Fruit fly (Drosophila melanogaster): ENCODE results near the gene CG4686.

Gene CG4686

dm6 chr3R:19909541-19910182, 45.4 kb downstream of the CG4686 start:
- TF ChIP-seq Mio (GFP tag; optimal IDR thresholded peaks at IDR 0.05) (no peak), h (GFP tag; optimal IDR thresholded peaks at IDR 0.05) (no peak), dmrt93B (GFP tag; optimal IDR thresholded peaks at IDR 0.05) (no peak), pan (optimal IDR thresholded peaks at IDR 0.05) (no peak), Hnf4 (GFP tag; optimal IDR thresholded peaks at IDR 0.05) (no peak), sage (GFP tag; optimal IDR thresholded peaks at IDR 0.05) (no peak), br (GFP tag; optimal IDR thresholded peaks at IDR 0.05) (no peak), Rel (GFP tag; optimal IDR thresholded peaks at IDR 0.05) (no peak), Rel (tag; optimal IDR thresholded peaks at IDR 0.05) (no peak), ey (GFP tag; optimal IDR thresholded peaks at IDR 0.05) (no peak), CG9705 (GFP tag; optimal IDR thresholded peaks at IDR 0.05) (no peak), dl (GFP tag; optimal IDR thresholded peaks at IDR 0.05; ENCODE audit: insufficient read depth in 1 of 2, partially characterized antibody in 2 of 2) (no peak), foxo (GFP tag; optimal IDR thresholded peaks at IDR 0.05) (no peak)

dm6 chr3R:19910302-19911029, 46.2 kb downstream of the CG4686 start:
- TF ChIP-seq Jra (GFP tag; optimal IDR thresholded peaks at IDR 0.05) = no peak
- TF ChIP-seq lola (GFP tag; optimal IDR thresholded peaks at IDR 0.05) = no peak
- no peak for TF ChIP-seq ey (GFP tag; optimal IDR thresholded peaks at IDR 0.05)
- TF ChIP-seq dl (GFP tag; optimal IDR thresholded peaks at IDR 0.05; ENCODE audit: insufficient read depth in 1 of 2, partially characterized antibody in 2 of 2) = no peak
- no peak for TF ChIP-seq usp (GFP tag; optimal IDR thresholded peaks at IDR 0.05)
- TF ChIP-seq jim (GFP tag; optimal IDR thresholded peaks at IDR 0.05) = no peak
- no peak for TF ChIP-seq psq (GFP tag; optimal IDR thresholded peaks at IDR 0.05)
- TF ChIP-seq sage (GFP tag; optimal IDR thresholded peaks at IDR 0.05) = no peak
- no peak for TF ChIP-seq OdsH (GFP tag; optimal IDR thresholded peaks at IDR 0.05)
- peak; percentile 7 for TF ChIP-seq br (GFP tag; optimal IDR thresholded peaks at IDR 0.05)
- no peak for TF ChIP-seq Rel (GFP tag; optimal IDR thresholded peaks at IDR 0.05)
- TF ChIP-seq Rel (tag; optimal IDR thresholded peaks at IDR 0.05) = peak; percentile 83
- no peak for TF ChIP-seq Dfd (GFP tag; optimal IDR thresholded peaks at IDR 0.05)

DNA sequence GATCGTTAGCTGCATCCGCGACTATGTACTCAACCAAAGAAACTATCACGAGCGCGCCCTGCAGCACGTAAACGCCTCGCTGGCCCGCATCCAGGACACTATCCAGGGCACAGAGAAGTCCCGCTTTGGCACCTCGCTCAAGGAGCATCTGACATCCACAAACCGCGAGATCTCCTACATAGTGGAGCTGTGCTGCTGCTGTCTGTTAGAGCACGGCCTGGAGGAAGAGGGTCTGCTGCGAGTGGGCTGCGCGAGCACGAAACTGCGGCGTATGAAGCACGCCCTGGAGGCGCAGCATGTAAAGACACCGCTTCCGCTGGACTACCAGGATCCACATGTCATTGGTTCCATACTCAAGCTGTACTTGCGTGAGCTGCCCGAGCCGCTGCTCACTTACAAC, 46.7 kb downstream of the CG4686 start:
- no peak for TF ChIP-seq Jra (GFP tag; optimal IDR thresholded peaks at IDR 0.05)
- TF ChIP-seq Hnf4 (GFP tag; optimal IDR thresholded peaks at IDR 0.05) = no peak
- no peak for TF ChIP-seq CG32264 (GFP tag; optimal IDR thresholded peaks at IDR 0.05)
- no peak for TF ChIP-seq Hr83 (GFP tag; optimal IDR thresholded peaks at IDR 0.05; ENCODE audit: poor library complexity, severe bottlenecking)

DNA sequence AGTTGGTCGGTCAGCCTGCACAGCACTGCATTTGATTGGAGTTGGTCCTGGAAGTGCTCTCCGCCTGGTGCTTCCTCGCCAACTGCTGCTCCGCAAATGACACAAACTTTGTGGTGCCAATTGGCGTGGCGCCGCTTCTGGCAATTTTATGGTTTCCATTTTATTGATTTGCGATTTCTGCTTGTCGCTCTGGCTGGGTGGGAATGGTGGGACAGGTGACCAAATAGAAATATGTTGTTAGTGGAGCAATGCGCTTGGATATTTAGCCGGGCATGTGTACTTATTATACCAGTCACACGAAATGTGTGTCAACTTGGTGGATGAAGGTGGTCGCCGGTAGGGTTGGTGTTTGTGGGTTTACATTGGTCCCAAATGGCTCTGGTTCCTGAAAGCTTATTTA, 51.0 kb downstream of the CG4686 start, which contains the start of the genes Xport-A and Xport-B:
TSS of gene Xport-A (minus strand) at position 101 of the 400 bp plus-strand sequence.
TSS of gene Xport-B (minus strand) at position 101 of the 400 bp plus-strand sequence.
- TF ChIP-seq HLH106 (tag; optimal IDR thresholded peaks at IDR 0.05) (no peak), tai (GFP tag; optimal IDR thresholded peaks at IDR 0.05) (no peak), dsf (GFP tag; optimal IDR thresholded peaks at IDR 0.05; ENCODE audit: borderline replicate concordance) (no peak), woc (GFP tag; optimal IDR thresholded peaks at IDR 0.05) (no peak), ey (GFP tag; optimal IDR thresholded peaks at IDR 0.05) (no peak), sage (GFP tag; optimal IDR thresholded peaks at IDR 0.05) (no peak), sv (GFP tag; optimal IDR thresholded peaks at IDR 0.05) (no peak), psq (GFP tag; optimal IDR thresholded peaks at IDR 0.05) (no peak), dmrt93B (GFP tag; optimal IDR thresholded peaks at IDR 0.05) (no peak), Dfd (GFP tag; optimal IDR thresholded peaks at IDR 0.05) (no peak), Abd-B (GFP tag; optimal IDR thresholded peaks at IDR 0.05) (no peak), Rel (GFP tag; optimal IDR thresholded peaks at IDR 0.05) (no peak), Rel (tag; optimal IDR thresholded peaks at IDR 0.05) (no peak), Jra (GFP tag; optimal IDR thresholded peaks at IDR 0.05) (no peak), Vsx2 (GFP tag; optimal IDR thresholded peaks at IDR 0.05; ENCODE audit: partially characterized antibody) (no peak), fru (GFP tag; optimal IDR thresholded peaks at IDR 0.05) (no peak), Mio (GFP tag; optimal IDR thresholded peaks at IDR 0.05) (no peak), lola (GFP tag; optimal IDR thresholded peaks at IDR 0.05) (no peak), br (GFP tag; optimal IDR thresholded peaks at IDR 0.05) (no peak), Sp1 (GFP tag; optimal IDR thresholded peaks at IDR 0.05) (no peak)

Data from whole organism, wandering third instar larva.